Worm (Caenorhabditis elegans) whole organism, mixed stage, embryonic: ENCODE data around the gene pro-1.

Experiments used
- M03D4.4 ChIP-seq: sonication (generic microtip); optimal IDR thresholded peaks from 2 replicates; lab custom pipeline; 2017; ENCODE audit warnings: mild to moderate bottlenecking, missing genetic modification characterization, missing compliant biosample characterization
- bed-3 ChIP-seq: fragments of 200-800 bp; sonication (Bioruptor generic); optimal IDR thresholded peaks from 3 replicates; lab custom pipeline; 2018; ENCODE audit warnings: mild to moderate bottlenecking, missing genetic modification characterization, moderate library complexity, missing compliant biosample characterization
- blmp-1 ChIP-seq: fragments of 150-350 bp; optimal IDR thresholded peaks from 2 replicates; lab custom pipeline; 2014; ENCODE audit warnings: missing biosample characterization, missing genetic modification characterization
- ceh-39 ChIP-seq: fragments of 150-350 bp; optimal IDR thresholded peaks from 2 replicates; lab custom pipeline; 2014; ENCODE audit warnings: missing biosample characterization, missing genetic modification characterization
- ceh-43 ChIP-seq: fragments of 200-800 bp; sonication (Bioruptor generic); optimal IDR thresholded peaks from 2 replicates; lab custom pipeline; 2018; ENCODE audit warnings: mild to moderate bottlenecking, missing genetic modification characterization, moderate library complexity, missing compliant biosample characterization
- ceh-83 ChIP-seq: fragments of 200-800 bp; sonication (Bioruptor generic); optimal IDR thresholded peaks from 2 replicates; lab custom pipeline; 2018; ENCODE audit warnings: mild to moderate bottlenecking, missing genetic modification characterization, missing compliant biosample characterization
- ces-1 ChIP-seq: fragments of 150-350 bp; optimal IDR thresholded peaks from 2 replicates; lab custom pipeline; 2014; ENCODE audit warnings: missing biosample characterization, missing genetic modification reagents, missing genetic modification characterization
- cnd-1 ChIP-seq: fragments of 200-800 bp; sonication (Bioruptor generic); optimal IDR thresholded peaks from 2 replicates; lab custom pipeline; 2018; ENCODE audit warnings: mild to moderate bottlenecking, missing genetic modification characterization, missing compliant biosample characterization
- drap-1 ChIP-seq: fragments of 200-800 bp; sonication (Bioruptor generic); optimal IDR thresholded peaks from 3 replicates; lab custom pipeline; 2018; ENCODE audit warnings: mild to moderate bottlenecking, missing genetic modification characterization, missing compliant biosample characterization
- elt-1 ChIP-seq: sonication (generic microtip); optimal IDR thresholded peaks from 2 replicates; lab custom pipeline; 2017; ENCODE audit warnings: missing genetic modification characterization, mild to moderate bottlenecking, missing compliant biosample characterization, antibody characterized with exemption, moderate library complexity, borderline replicate concordance; ENCODE audit not compliant: insufficient read depth
- elt-3 ChIP-seq: fragments of 150-350 bp; optimal IDR thresholded peaks from 2 replicates; lab custom pipeline; 2014; ENCODE audit warnings: missing biosample characterization, missing genetic modification characterization
- flh-1 ChIP-seq: fragments of 200-800 bp; sonication (Bioruptor generic); optimal IDR thresholded peaks from 2 replicates; lab custom pipeline; 2018; ENCODE audit warnings: mild to moderate bottlenecking, missing genetic modification characterization, moderate library complexity, missing compliant biosample characterization
- ham-2 ChIP-seq: fragments of 200-800 bp; sonication (Bioruptor generic); optimal IDR thresholded peaks from 2 replicates; lab custom pipeline; 2018; ENCODE audit warnings: mild to moderate bottlenecking, missing genetic modification characterization, missing compliant biosample characterization
- hlh-1 ChIP-seq: fragments of 150-350 bp; optimal IDR thresholded peaks from 2 replicates; lab custom pipeline; 2014; ENCODE audit warnings: missing biosample characterization, missing genetic modification reagents, missing genetic modification characterization
- lin-13 ChIP-seq: fragments of 150-350 bp; optimal IDR thresholded peaks from 2 replicates; lab custom pipeline; 2014; ENCODE audit warnings: missing biosample characterization, missing genetic modification characterization
- lin-32 ChIP-seq: fragments of 200-800 bp; sonication (Bioruptor generic); optimal IDR thresholded peaks from 2 replicates; lab custom pipeline; 2018; ENCODE audit warnings: mild to moderate bottlenecking, missing genetic modification characterization, missing compliant biosample characterization
- lsy-2 ChIP-seq: fragments of 150-350 bp; optimal IDR thresholded peaks from 2 replicates; lab custom pipeline; 2014; ENCODE audit warnings: missing biosample characterization, missing genetic modification characterization
- mab-5 ChIP-seq: fragments of 150-350 bp; optimal IDR thresholded peaks from 2 replicates; lab custom pipeline; 2014; ENCODE audit warnings: missing biosample characterization, missing genetic modification characterization
- mep-1 ChIP-seq: fragments of 150-350 bp; optimal IDR thresholded peaks from 2 replicates; lab custom pipeline; 2017; ENCODE audit warnings: missing biosample characterization, missing genetic modification reagents, missing genetic modification characterization, inconsistent platforms
- mls-2 ChIP-seq: sonication (generic microtip); optimal IDR thresholded peaks from 2 replicates; lab custom pipeline; 2016; ENCODE audit warnings: mild to moderate bottlenecking, missing genetic modification characterization, moderate library complexity, missing compliant biosample characterization
- nhr-12 ChIP-seq: fragments of 150-350 bp; optimal IDR thresholded peaks from 2 replicates; lab custom pipeline; 2014; ENCODE audit warnings: missing biosample characterization, missing genetic modification characterization
- nhr-2 ChIP-seq: fragments of 150-350 bp; optimal IDR thresholded peaks from 2 replicates; lab custom pipeline; 2014; ENCODE audit warnings: missing biosample characterization, missing genetic modification characterization
- nhr-237 ChIP-seq: fragments of 150-350 bp; optimal IDR thresholded peaks from 2 replicates; lab custom pipeline; 2014; ENCODE audit warnings: missing biosample characterization, missing genetic modification characterization
- nhr-28 ChIP-seq: fragments of 150-350 bp; optimal IDR thresholded peaks from 2 replicates; lab custom pipeline; 2014; ENCODE audit warnings: missing biosample characterization, missing genetic modification characterization
- nhr-76 ChIP-seq: sonication (generic microtip); optimal IDR thresholded peaks from 2 replicates; lab custom pipeline; 2017; ENCODE audit warnings: missing biosample characterization, missing genetic modification characterization
- pha-4 ChIP-seq: fragments of 150-350 bp; optimal IDR thresholded peaks from 2 replicates; lab custom pipeline; 2018; ENCODE audit warnings: missing biosample characterization, missing genetic modification reagents, missing genetic modification characterization
- sem-2 ChIP-seq: fragments of 200-800 bp; sonication (Bioruptor generic); optimal IDR thresholded peaks from 2 replicates; lab custom pipeline; 2018; ENCODE audit warnings: mild to moderate bottlenecking, missing genetic modification characterization, missing compliant biosample characterization
- snpc-4 ChIP-seq: fragments of 150-350 bp; optimal IDR thresholded peaks from 2 replicates; lab custom pipeline; 2014; ENCODE audit warnings: missing biosample characterization, missing genetic modification characterization
- sptf-1 ChIP-seq: sonication (generic microtip); optimal IDR thresholded peaks from 2 replicates; lab custom pipeline; 2017; ENCODE audit warnings: mild to moderate bottlenecking, missing genetic modification characterization, moderate library complexity, missing compliant biosample characterization
- tbx-8 ChIP-seq: fragments of 200-800 bp; sonication (Bioruptor generic); optimal IDR thresholded peaks from 2 replicates; lab custom pipeline; 2018; ENCODE audit warnings: mild to moderate bottlenecking, missing genetic modification characterization, moderate library complexity, missing compliant biosample characterization
- unc-120 ChIP-seq: sonication (generic microtip); optimal IDR thresholded peaks from 2 replicates; lab custom pipeline; 2017; ENCODE audit warnings: missing genetic modification characterization, missing compliant biosample characterization; ENCODE audit not compliant: poor library complexity, severe bottlenecking
- unc-39 ChIP-seq: fragments of 150-350 bp; optimal IDR thresholded peaks from 2 replicates; lab custom pipeline; 2014; ENCODE audit warnings: missing biosample characterization, missing genetic modification characterization
- unc-62 ChIP-seq: fragments of 150-350 bp; optimal IDR thresholded peaks from 2 replicates; lab custom pipeline; 2014; ENCODE audit warnings: missing biosample characterization, missing genetic modification reagents, missing genetic modification characterization
- zip-8 ChIP-seq: fragments of 150-350 bp; optimal IDR thresholded peaks from 2 replicates; lab custom pipeline; 2014; ENCODE audit warnings: missing biosample characterization, missing genetic modification characterization
- ztf-11 ChIP-seq: fragments of 150-350 bp; optimal IDR thresholded peaks from 2 replicates; lab custom pipeline; 2014; ENCODE audit warnings: missing biosample characterization, missing genetic modification characterization

pro-1 gene

DNA sequence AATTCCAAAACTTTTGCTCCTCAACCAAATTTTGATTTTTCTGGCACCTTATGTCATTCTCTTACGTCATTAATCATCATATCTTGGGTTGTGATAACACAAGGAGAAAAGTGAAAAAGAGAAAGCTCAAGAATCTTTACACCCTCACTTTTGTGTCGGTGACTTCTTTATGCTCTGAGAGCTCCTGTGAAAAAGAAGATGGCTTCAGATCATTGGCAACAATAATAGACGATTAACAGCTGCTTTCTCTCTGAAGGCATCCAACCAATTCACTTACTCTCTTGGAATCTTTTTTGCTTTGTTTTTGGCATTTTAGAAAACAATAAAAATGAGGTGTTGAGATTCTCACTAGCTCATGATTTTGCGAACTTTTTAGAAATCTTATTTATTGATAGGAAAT, 27.7 kb upstream of the pro-1 start:
- TF ChIP-seq hlh-1 (tag; lab: Kevin White, UChicago) (peak; percentile 76), tbx-8 (no peak), sptf-1 (tag; lab: Kevin White, UChicago) (no peak), pha-4 (tag; lab: Kevin White, UChicago) (no peak), nhr-237 (tag; lab: Kevin White, UChicago) (no peak), ceh-43 (GFP tag; lab: Kevin White, UChicago) (no peak)

DNA sequence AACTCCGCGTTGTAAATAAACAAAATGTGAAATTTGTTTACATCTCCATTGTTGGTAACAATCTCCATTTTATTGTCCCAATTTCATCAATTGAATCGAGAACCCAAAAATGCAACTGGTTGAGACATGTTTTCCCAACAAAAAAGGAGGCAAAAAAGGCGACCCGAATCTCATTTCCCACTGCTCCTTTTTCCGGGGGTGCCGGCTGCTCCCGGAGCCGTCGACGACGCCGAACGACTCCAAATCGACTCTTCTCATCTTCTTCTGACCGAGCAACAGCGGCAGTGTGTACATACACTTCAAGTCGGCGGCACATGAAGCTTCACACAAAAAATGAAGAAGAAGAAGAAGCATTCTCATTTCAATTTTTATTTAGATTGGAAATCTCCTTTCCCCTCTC, 24.7 kb upstream of the pro-1 start:
- no peak for TF ChIP-seq bed-3
- no peak for TF ChIP-seq hlh-1 (tag; lab: Kevin White, UChicago)
- no peak for TF ChIP-seq ceh-83
- no peak for TF ChIP-seq lin-32
- no peak for TF ChIP-seq unc-39
- no peak for TF ChIP-seq unc-62 (GFP tag; lab: Kevin White, UChicago)
- TF ChIP-seq nhr-237 (tag; lab: Kevin White, UChicago), result no peak
- no peak for TF ChIP-seq nhr-76 (tag; lab: Kevin White, UChicago)
- TF ChIP-seq sem-2, result no peak
- no peak for TF ChIP-seq lsy-2 (tag; lab: Kevin White, UChicago)
- no peak for TF ChIP-seq ceh-43 (GFP tag; lab: Kevin White, UChicago)
- TF ChIP-seq pha-4 (tag; lab: Kevin White, UChicago), result no peak
- no peak for TF ChIP-seq mab-5 (tag; lab: Kevin White, UChicago)
- TF ChIP-seq, all 35 proteins: peak for 0

ce11 chrII:10564578-10564977, 22.8 kb upstream of the pro-1 start, which contains the start of the genes C06A1.6 and C06A1.7:
Gene C06A1.6, minus strand, starts transcription at chrII:10564678.
Gene C06A1.7, plus strand, starts transcription at chrII:10564891.
- no peak for TF ChIP-seq ham-2

DNA sequence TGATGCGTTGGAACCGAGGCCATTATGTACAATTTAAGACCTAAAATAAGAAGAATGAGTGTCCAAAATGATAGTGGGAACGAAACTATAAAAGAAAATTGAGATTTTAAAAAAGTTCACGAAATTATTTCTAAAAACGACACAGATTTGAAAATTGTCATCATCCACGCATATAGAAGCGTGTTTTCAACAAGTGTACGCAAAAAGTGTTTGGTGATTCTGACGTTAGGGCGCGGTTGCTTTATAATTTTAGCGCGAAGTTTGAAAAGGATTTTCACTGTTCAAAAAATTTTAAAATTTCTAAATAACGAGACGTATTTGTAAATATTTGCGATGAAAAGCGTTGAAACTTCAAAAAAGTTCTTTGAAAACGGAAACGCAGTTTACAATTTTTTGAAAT, 21.6 kb upstream of the pro-1 start, which contains the start of gene cdc-48.1:
Gene cdc-48.1 (minus strand): TSS at position 40 of the 400 bp plus-strand sequence.
- peak; percentile 89 for TF ChIP-seq mls-2 (tag; lab: Kevin White, UChicago)
- peak; percentile 100 for TF ChIP-seq nhr-237 (tag; lab: Kevin White, UChicago)
- TF ChIP-seq M03D4.4 (tag; lab: Kevin White, UChicago), result peak; percentile 92
- TF ChIP-seq lin-32, result peak; percentile 37
- peak; percentile 100 for TF ChIP-seq mep-1 (tag; lab: Kevin White, UChicago)
- TF ChIP-seq nhr-28, result peak; percentile 87
- TF ChIP-seq unc-62 (GFP tag; lab: Kevin White, UChicago), result peak; percentile 97
- TF ChIP-seq unc-120 (tag; lab: Kevin White, UChicago), result peak; percentile 91
- TF ChIP-seq bed-3, result peak; percentile 63
- peak; percentile 99 for TF ChIP-seq ceh-39 (tag; lab: Kevin White, UChicago)
- no peak for TF ChIP-seq zip-8
- TF ChIP-seq mab-5 (tag; lab: Kevin White, UChicago), result peak; percentile 84
- peak; percentile 72 for TF ChIP-seq tbx-8
- TF ChIP-seq snpc-4, result no peak
- peak; percentile 84 for TF ChIP-seq ham-2
- peak; percentile 88 for TF ChIP-seq hlh-1 (tag; lab: Kevin White, UChicago)
- no peak for TF ChIP-seq nhr-76 (tag; lab: Kevin White, UChicago)
- TF ChIP-seq drap-1 (GFP tag; lab: Kevin White, UChicago), result peak; percentile 92
- TF ChIP-seq cnd-1, result peak; percentile 96
- TF ChIP-seq lsy-2 (tag; lab: Kevin White, UChicago), result peak; percentile 95
- peak; percentile 30 for TF ChIP-seq sem-2
- TF ChIP-seq sptf-1 (tag; lab: Kevin White, UChicago), result peak; percentile 97
- TF ChIP-seq nhr-12, result peak; percentile 68
- TF ChIP-seq pha-4 (tag; lab: Kevin White, UChicago), result peak; percentile 98
- peak; percentile 68 for TF ChIP-seq elt-1 (tag; lab: Kevin White, UChicago)
- peak; percentile 88 for TF ChIP-seq ceh-83
- peak; percentile 79 for TF ChIP-seq blmp-1
- TF ChIP-seq elt-3 (tag; lab: Kevin White, UChicago), result peak; percentile 85
- peak; percentile 100 for TF ChIP-seq lin-13
- TF ChIP-seq flh-1 (GFP tag; lab: Kevin White, UChicago), result peak; percentile 49
- TF ChIP-seq nhr-2 (tag; lab: Kevin White, UChicago), result peak; percentile 74
- peak; percentile 87 for TF ChIP-seq ceh-43 (GFP tag; lab: Kevin White, UChicago)
- TF ChIP-seq ztf-11, result peak; percentile 80
- peak; percentile 98 for TF ChIP-seq ces-1
- peak; percentile 36 for TF ChIP-seq unc-39
